Worm (Caenorhabditis elegans): ENCODE results near the gene met-2.

met-2 gene

ce11 chrIII:8425076-8425475 is 50.0 kb downstream of the met-2 start (continued):
- TF ChIP-seq sox-4 (tag; optimal IDR thresholded peaks at IDR 0.05) (no peak), rnt-1 (tag; optimal IDR thresholded peaks at IDR 0.05) (peak; percentile 22), xbp-1 (tag; optimal IDR thresholded peaks at IDR 0.05) (peak; percentile 62), mab-9 (GFP tag; IDR thresholded peaks at IDR 0.05) (no peak), mef-2 (tag; optimal IDR thresholded peaks at IDR 0.05) (no peak), zag-1 (tag; optimal IDR thresholded peaks at IDR 0.05) (no peak), C04F5.9 (tag; optimal IDR thresholded peaks at IDR 0.05) (peak; percentile 12), dsc-1 (tag; optimal IDR thresholded peaks at IDR 0.05) (peak; percentile 27), sup-37 (GFP tag; optimal IDR thresholded peaks at IDR 0.05) (no peak)

DNA sequence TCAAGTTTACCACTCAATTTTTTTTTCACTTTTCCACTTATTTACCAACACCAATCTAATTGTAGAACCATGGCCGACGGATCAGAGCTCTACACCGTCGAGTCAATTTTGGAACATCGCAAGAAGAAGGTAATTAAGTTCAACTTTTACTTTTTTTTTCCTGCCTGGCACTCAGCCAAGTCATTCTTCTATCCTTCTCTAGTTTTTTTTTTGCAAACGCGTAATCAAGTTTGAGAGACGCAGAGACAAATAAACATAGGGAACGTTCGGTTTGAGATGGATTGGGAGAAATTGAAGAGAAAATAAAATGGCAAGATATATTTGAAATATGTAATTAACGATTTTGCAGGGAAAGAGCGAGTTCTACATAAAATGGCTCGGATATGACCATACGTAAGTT is 51.2 kb downstream of the met-2 start, which contains the start of gene cec-1:
TSS of gene cec-1 (plus strand) at position 63 of the 400 bp plus-strand sequence.
- TF ChIP-seq elt-2 (tag; optimal IDR thresholded peaks at IDR 0.05) (no peak), ama-1 (optimal IDR thresholded peaks at IDR 0.05) (no peak), ets-5 (GFP tag; IDR thresholded peaks at IDR 0.05) (no peak), xbp-1 (tag; optimal IDR thresholded peaks at IDR 0.05) (no peak), ceh-63 (GFP tag; optimal IDR thresholded peaks at IDR 0.05) (no peak), lin-13 (GFP tag; optimal IDR thresholded peaks at IDR 0.05) (peak; percentile 23), lin-35 (GFP tag; optimal IDR thresholded peaks at IDR 0.05) (no peak), rnt-1 (tag; optimal IDR thresholded peaks at IDR 0.05) (no peak), hpl-2 (GFP tag; optimal IDR thresholded peaks at IDR 0.05) (no peak), blmp-1 (tag; optimal IDR thresholded peaks at IDR 0.05) (peak; percentile 87), hlh-4 (tag; optimal IDR thresholded peaks at IDR 0.05) (no peak), lir-3 (tag; optimal IDR thresholded peaks at IDR 0.05; ENCODE audit: poor library complexity) (no peak), sox-4 (tag; optimal IDR thresholded peaks at IDR 0.05) (no peak), zag-1 (tag; optimal IDR thresholded peaks at IDR 0.05) (no peak), jun-1 (tag; optimal IDR thresholded peaks at IDR 0.05) (no peak), zip-4 (GFP tag; optimal IDR thresholded peaks at IDR 0.05) (no peak), mep-1 (tag; optimal IDR thresholded peaks at IDR 0.05) (peak; percentile 11), lin-14 (GFP tag; optimal IDR thresholded peaks at IDR 0.05) (peak; percentile 63), nhr-85 (tag) (peak; percentile 42), unc-98 (GFP tag; IDR thresholded peaks at IDR 0.05) (no peak), nhr-90 (tag; optimal IDR thresholded peaks at IDR 0.05; ENCODE audit: poor library complexity) (no peak), efl-3 (GFP tag; optimal IDR thresholded peaks at IDR 0.05) (no peak), lsy-2 (tag; optimal IDR thresholded peaks at IDR 0.05) (peak in 1 of 2 experiments; percentile 26), hlh-17 (GFP tag; optimal IDR thresholded peaks at IDR 0.05; ENCODE audit: borderline replicate concordance) (no peak), ces-1 (GFP tag; optimal IDR thresholded peaks at IDR 0.05) (no peak), alr-1 (tag; optimal IDR thresholded peaks at IDR 0.05; ENCODE audit: borderline replicate concordance) (no peak), tlp-1 (tag; optimal IDR thresholded peaks at IDR 0.05) (no peak), egl-27 (tag; optimal IDR thresholded peaks at IDR 0.05) (no peak), elt-3 (tag; optimal IDR thresholded peaks at IDR 0.05) (peak in 1 of 6 experiments; percentile 7), nhr-76 (tag; optimal IDR thresholded peaks at IDR 0.05) (no peak), mef-2 (tag; optimal IDR thresholded peaks at IDR 0.05) (no peak)

DNA sequence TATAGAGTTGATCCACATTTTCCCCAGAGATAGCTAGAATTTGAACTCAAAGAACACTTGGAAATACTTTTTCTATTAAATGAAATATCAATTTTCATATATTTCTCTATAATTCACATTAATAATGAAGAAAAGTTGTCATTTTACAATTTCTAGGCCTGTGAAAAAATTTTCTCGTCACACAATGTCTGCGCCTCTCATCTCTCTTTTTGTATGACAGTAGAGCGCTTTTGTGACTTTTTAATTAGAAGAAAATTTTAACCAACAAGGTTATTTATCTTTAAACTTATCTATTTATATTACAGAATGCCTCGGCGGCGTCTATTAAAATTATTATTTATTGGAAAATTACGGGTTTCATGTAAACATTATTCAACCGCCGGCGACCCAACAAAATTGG is 53.9 kb downstream of the met-2 start, which contains the start of gene ZK1236.1:
TSS of gene ZK1236.1 (plus strand) at position 263 of the 400 bp plus-strand sequence.
- peak in 1 of 2 experiments; percentile 10 for TF ChIP-seq lin-35 (GFP tag; optimal IDR thresholded peaks at IDR 0.05)
- no peak for TF ChIP-seq egl-27 (tag; optimal IDR thresholded peaks at IDR 0.05)
- TF ChIP-seq dpl-1 (GFP tag; optimal IDR thresholded peaks at IDR 0.05): peak in 1 of 3 experiments; percentile 6
- TF ChIP-seq elt-3 (tag; optimal IDR thresholded peaks at IDR 0.05): no peak
- no peak for TF ChIP-seq nhr-90 (tag; optimal IDR thresholded peaks at IDR 0.05; ENCODE audit: poor library complexity)

ce11 chrIII:8429497-8429896 is 54.4 kb downstream of the met-2 start:
- TF ChIP-seq efl-1 (optimal IDR thresholded peaks at IDR 0.05) (no peak), efl-1 (GFP tag; optimal IDR thresholded peaks at IDR 0.05 in 1 of 2) (peak in 1 of 2 experiments; percentile 91), skn-1 (tag; optimal IDR thresholded peaks at IDR 0.05) (no peak)

Data from whole organism, L1 larva.